Fruit fly (Drosophila melanogaster) S2 (cell line): ENCODE measurements around the gene CG4367.

Experiments used
- CG8478 ChIP-seq: fragments of >200 bp; optimal IDR thresholded peaks from 2 replicates; lab custom pipeline; 2018
- CTCF ChIP-seq, 2 experiments: fragments of >200 bp; optimal IDR thresholded peaks; 2 replicates each; lab custom pipeline; 2018

dm6 chr3R:20291106-20291505 lies 13.7 kb downstream of the CG4367 start:
- no peak for TF ChIP-seq CTCF (optimal IDR thresholded peaks at IDR 0.05; lab: Kevin White, UChicago)
- no peak for TF ChIP-seq CG8478 (lab: Kevin White, UChicago)
